Worm (Caenorhabditis elegans) whole organism, midembryonic: ENCODE results near the gene bud-31.

Source experiments
- T22C8.4 ChIP-seq: fragments of 200-800 bp; sonication (Bioruptor generic); IDR thresholded peaks from 2 replicates; pipeline ENCODE4 v1.3.6; 2022; ENCODE audit warnings: missing genetic modification characterization, missing compliant biosample characterization
- cog-1 ChIP-seq: sonication (generic microtip); optimal IDR thresholded peaks from 2 replicates; lab custom pipeline; 2016; ENCODE audit warnings: missing genetic modification characterization, missing compliant biosample characterization
- flt-1 ChIP-seq: fragments of 200-800 bp; sonication (Bioruptor generic); IDR thresholded peaks from 2 replicates; pipeline ENCODE4 v1.3.6; 2022; ENCODE audit warnings: missing genetic modification characterization, missing compliant biosample characterization
- klf-2 ChIP-seq: fragments of 200-800 bp; sonication (Bioruptor generic); conservative IDR thresholded peaks from 2 replicates; pipeline ENCODE4 v1.3.6; 2022; ENCODE audit warnings: missing genetic modification reagents, missing genetic modification characterization, missing compliant biosample characterization
- med-1 ChIP-seq: sonication (generic microtip); optimal IDR thresholded peaks from 2 replicates; lab custom pipeline; 2017; ENCODE audit warnings: missing genetic modification characterization, mild to moderate bottlenecking, missing compliant biosample characterization, antibody characterized with exemption, missing genetic modification reagents; ENCODE audit not compliant: insufficient read depth
- ref-1 ChIP-seq: fragments of 200-800 bp; sonication (Bioruptor generic); conservative IDR thresholded peaks from 2 replicates; pipeline ENCODE4 v1.3.6; 2022; ENCODE audit warnings: missing genetic modification reagents, missing genetic modification characterization, missing compliant biosample characterization
- ztf-23 ChIP-seq: fragments of 200-800 bp; sonication (Bioruptor generic); IDR thresholded peaks from 2 replicates; pipeline ENCODE4 v1.3.6; 2022; ENCODE audit warnings: missing genetic modification reagents, missing genetic modification characterization, missing compliant biosample characterization
- ztf-29 ChIP-seq: fragments of 200-800 bp; sonication (Bioruptor generic); IDR thresholded peaks from 2 replicates; pipeline ENCODE4 v1.3.6; 2022; ENCODE audit warnings: missing genetic modification reagents, missing genetic modification characterization, missing compliant biosample characterization

DNA sequence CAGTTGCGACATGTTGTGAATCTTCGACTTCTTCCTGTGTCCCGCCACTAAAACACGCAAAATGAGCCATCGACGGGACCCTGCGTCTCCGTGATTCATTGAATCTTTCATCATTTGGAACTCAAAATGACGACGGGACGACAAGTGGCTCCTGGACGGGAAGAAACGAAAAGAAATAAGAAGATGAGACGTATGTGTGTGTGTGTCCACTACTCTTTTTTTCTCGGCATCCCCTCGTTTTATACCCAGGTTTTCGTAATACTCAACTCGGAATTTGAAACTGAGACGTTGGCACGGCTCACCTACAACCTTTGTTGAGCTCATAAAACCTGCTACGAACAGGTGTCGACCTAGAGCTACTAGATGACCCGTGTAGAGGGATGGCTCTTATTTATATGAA lies 48.2 kb upstream of the bud-31 start:
- TF ChIP-seq ztf-23 (GFP tag; lab: Robert Waterston, UW): no peak
- no peak for TF ChIP-seq klf-2
- no peak for TF ChIP-seq flt-1 (GFP tag; lab: Robert Waterston, UW)
- TF ChIP-seq med-1: no peak
- TF ChIP-seq T22C8.4: no peak
- no peak for TF ChIP-seq cog-1
- no peak for TF ChIP-seq ztf-29 (GFP tag; lab: Robert Waterston, UW)
- no peak; the same call in 1 of the 2 replicates for TF ChIP-seq ref-1 (GFP tag; lab: Robert Waterston, UW)
